Fruit fly (Drosophila melanogaster) whole organism, embryonic: ENCODE data around the gene CG6927.

Source experiments
- CG11398 ChIP-seq: fragments of 200-800 bp; sonication (Bioruptor generic); optimal IDR thresholded peaks from 2 replicates; lab custom pipeline; 2016; ENCODE audit warnings: missing biosample characterization, missing genetic modification characterization
- CG6813 ChIP-seq: fragments of 200-800 bp; sonication (Bioruptor generic); optimal IDR thresholded peaks from 2 replicates; lab custom pipeline; 2017; ENCODE audit warnings: missing biosample characterization, missing genetic modification characterization, mild to moderate bottlenecking, moderate library complexity, missing genetic modification reagents
- corto ChIP-seq: fragments of 200-800 bp; sonication (Bioruptor generic); optimal IDR thresholded peaks from 2 replicates; lab custom pipeline; 2016; ENCODE audit warnings: missing biosample characterization, mild to moderate bottlenecking, missing genetic modification characterization, moderate library complexity

DNA sequence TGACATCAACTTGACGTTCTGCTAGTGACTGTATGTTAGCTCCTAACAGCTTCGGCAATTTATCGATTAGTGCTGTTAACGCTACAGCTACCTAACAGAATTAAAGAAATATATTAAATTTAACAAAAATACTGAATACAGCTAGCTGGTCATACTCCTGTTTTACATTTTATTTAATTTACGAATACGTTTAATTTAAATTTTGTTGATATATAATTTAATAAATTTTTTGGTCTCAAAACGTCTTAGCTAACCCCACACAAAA, 31.3 kb downstream of the CG6927 start, which contains the start of gene CG44774:
- TF ChIP-seq corto (GFP tag; lab: Kevin White, UChicago) (no peak), CG6813 (GFP tag; lab: Kevin White, UChicago) (no peak), CG11398 (GFP tag; lab: Kevin White, UChicago) (no peak)
